Fruit fly (Drosophila melanogaster) whole organism, embryonic: ENCODE results near the gene slpr.

Experiments used
- Aef1 ChIP-seq: fragments of 200-800 bp; sonication (Bioruptor generic); IDR thresholded peaks from 3 replicates; pipeline ENCODE4 v1.3.6; 2022; ENCODE audit warnings: missing biosample characterization, missing genetic modification characterization
- Atf6 ChIP-seq: fragments of 200-800 bp; sonication (Bioruptor generic); IDR thresholded peaks from 2 replicates; pipeline ENCODE4 v1.3.6; 2022; ENCODE audit warnings: missing biosample characterization, missing genetic modification characterization
- CG10431 ChIP-seq: fragments of 200-800 bp; sonication (Bioruptor generic); optimal IDR thresholded peaks from 3 replicates; lab custom pipeline; 2018; ENCODE audit warnings: missing biosample characterization, mild to moderate bottlenecking, missing genetic modification characterization
- CG13287 ChIP-seq: fragments of 200-800 bp; sonication (Bioruptor generic); IDR thresholded peaks from 2 replicates; pipeline ENCODE4 v1.3.6; 2022; ENCODE audit warnings: missing biosample characterization, missing genetic modification characterization; ENCODE audit not compliant: partially characterized antibody
- CG16863 ChIP-seq: fragments of 200-800 bp; sonication (Bioruptor generic); optimal IDR thresholded peaks from 3 replicates; lab custom pipeline; 2016; ENCODE audit warnings: missing biosample characterization, missing genetic modification characterization
- CG17186 ChIP-seq: fragments of 200-800 bp; sonication (Bioruptor generic); optimal IDR thresholded peaks from 3 replicates; lab custom pipeline; 2017; ENCODE audit warnings: missing biosample characterization, missing genetic modification reagents, missing genetic modification characterization
- CG17359 ChIP-seq: fragments of 200-800 bp; sonication (Bioruptor generic); optimal IDR thresholded peaks from 3 replicates; lab custom pipeline; 2018; ENCODE audit warnings: missing biosample characterization, mild to moderate bottlenecking, missing genetic modification characterization, moderate library complexity
- CG18262 ChIP-seq: fragments of 200-800 bp; optimal IDR thresholded peaks from 3 replicates; lab custom pipeline; 2019; ENCODE audit warnings: missing biosample characterization, mild to moderate bottlenecking, missing genetic modification characterization, moderate library complexity
- CG1832 ChIP-seq: fragments of 200-800 bp; sonication (Bioruptor generic); optimal IDR thresholded peaks from 2 replicates; lab custom pipeline; 2017; ENCODE audit warnings: missing biosample characterization, mild to moderate bottlenecking, missing genetic modification characterization, inconsistent platforms
- CG18599 ChIP-seq: fragments of 200-800 bp; sonication (Bioruptor generic); optimal IDR thresholded peaks from 3 replicates; lab custom pipeline; 2017; ENCODE audit warnings: missing biosample characterization, missing genetic modification characterization, mild to moderate bottlenecking, moderate library complexity, missing genetic modification reagents
- CG18764 ChIP-seq: fragments of 200-800 bp; sonication (Bioruptor generic); optimal IDR thresholded peaks from 3 replicates; lab custom pipeline; 2016; ENCODE audit warnings: missing biosample characterization, missing genetic modification characterization
- CG32767 ChIP-seq: fragments of 200-800 bp; sonication (Bioruptor generic); IDR thresholded peaks from 2 replicates; pipeline ENCODE4 v1.3.6; 2022; ENCODE audit warnings: missing biosample characterization, missing genetic modification characterization
- CG33557 ChIP-seq: fragments of 200-800 bp; sonication (Bioruptor generic); optimal IDR thresholded peaks from 2 replicates; lab custom pipeline; 2019; ENCODE audit warnings: missing biosample characterization, mild to moderate bottlenecking, missing genetic modification characterization, moderate library complexity
- CG3847 ChIP-seq: fragments of 200-800 bp; sonication (Bioruptor generic); IDR thresholded peaks from 2 replicates; pipeline ENCODE4 v1.3.6; 2022; ENCODE audit warnings: missing biosample characterization, missing genetic modification characterization
- CG6175 ChIP-seq: fragments of 200-800 bp; sonication (Bioruptor generic); IDR thresholded peaks from 3 replicates; pipeline ENCODE4 v1.3.6; 2022; ENCODE audit warnings: missing biosample characterization, missing genetic modification characterization
- CG6654 ChIP-seq: fragments of 200-800 bp; sonication (Bioruptor generic); optimal IDR thresholded peaks from 2 replicates; lab custom pipeline; 2017; ENCODE audit warnings: missing biosample characterization, mild to moderate bottlenecking, missing genetic modification characterization
- CG7556 ChIP-seq: fragments of 200-800 bp; sonication (Bioruptor generic); optimal IDR thresholded peaks from 2 replicates; lab custom pipeline; 2017; ENCODE audit warnings: missing biosample characterization, mild to moderate bottlenecking, missing genetic modification characterization
- CG7745 ChIP-seq: fragments of 200-800 bp; sonication (Bioruptor generic); optimal IDR thresholded peaks from 2 replicates; lab custom pipeline; 2018; ENCODE audit warnings: missing biosample characterization, mild to moderate bottlenecking, missing genetic modification characterization, moderate library complexity
- CG8765 ChIP-seq: fragments of 200-800 bp; sonication (Bioruptor generic); IDR thresholded peaks from 2 replicates; pipeline ENCODE4 v1.3.6; 2022; ENCODE audit warnings: missing biosample characterization, missing genetic modification characterization
- CG8924 ChIP-seq: fragments of 200-800 bp; optimal IDR thresholded peaks from 3 replicates; lab custom pipeline; 2019; ENCODE audit warnings: missing biosample characterization, mild to moderate bottlenecking, missing genetic modification characterization, moderate library complexity
- CG9876 ChIP-seq: fragments of 200-800 bp; sonication (Bioruptor generic); optimal IDR thresholded peaks from 2 replicates; lab custom pipeline; 2016; ENCODE audit warnings: missing biosample characterization, missing genetic modification characterization
- E2f2 ChIP-seq: fragments of 200-800 bp; sonication (Bioruptor generic); IDR thresholded peaks from 2 replicates; pipeline ENCODE4 v1.3.6; 2022; ENCODE audit warnings: missing biosample characterization, missing genetic modification characterization
- Ets97D ChIP-seq: fragments of 200-800 bp; sonication (Bioruptor generic); optimal IDR thresholded peaks from 3 replicates; lab custom pipeline; 2016; ENCODE audit warnings: missing biosample characterization, missing genetic modification characterization
- Mrtf ChIP-seq: fragments of 200-800 bp; sonication (Bioruptor generic); IDR thresholded peaks from 3 replicates; pipeline ENCODE4 v1.3.6; 2022; ENCODE audit warnings: missing biosample characterization, missing genetic modification characterization
- Neu2 ChIP-seq: fragments of 200-800 bp; sonication (Bioruptor generic); optimal IDR thresholded peaks from 3 replicates; lab custom pipeline; 2016; ENCODE audit warnings: missing biosample characterization, missing genetic modification characterization, borderline replicate concordance
- Oaz ChIP-seq: fragments of 200-800 bp; sonication (Bioruptor generic); IDR thresholded peaks from 2 replicates; pipeline ENCODE4 v1.3.6; 2022; ENCODE audit warnings: missing biosample characterization, missing genetic modification characterization
- Rx ChIP-seq: fragments of 200-800 bp; sonication (Bioruptor generic); IDR thresholded peaks from 2 replicates; pipeline ENCODE4 v1.3.6; 2022; ENCODE audit warnings: missing biosample characterization, missing genetic modification characterization
- Scr ChIP-seq: fragments of 200-800 bp; sonication (Bioruptor generic); IDR thresholded peaks from 2 replicates; pipeline ENCODE4 v1.3.6; 2022; ENCODE audit warnings: missing biosample characterization, missing genetic modification characterization; ENCODE audit not compliant: partially characterized antibody
- Taf1 ChIP-seq: fragments of 200-800 bp; sonication (Bioruptor generic); IDR thresholded peaks from 2 replicates; pipeline ENCODE4 v1.3.6; 2022; ENCODE audit warnings: missing biosample characterization, missing genetic modification characterization
- Xbp1 ChIP-seq: fragments of 200-800 bp; sonication (Bioruptor generic); optimal IDR thresholded peaks from 3 replicates; lab custom pipeline; 2016; ENCODE audit warnings: missing biosample characterization, mild to moderate bottlenecking, missing genetic modification characterization
- ap ChIP-seq: fragments of 200-800 bp; sonication (Bioruptor generic); IDR thresholded peaks from 2 replicates; pipeline ENCODE4 v1.3.6; 2022; ENCODE audit warnings: missing biosample characterization, missing genetic modification characterization
- ase ChIP-seq: fragments of 200-800 bp; sonication (Bioruptor generic); IDR thresholded peaks from 3 replicates; pipeline ENCODE4 v1.3.6; 2022; ENCODE audit warnings: missing biosample characterization, missing genetic modification characterization
- bigmax ChIP-seq: fragments of 200-800 bp; sonication (Bioruptor generic); optimal IDR thresholded peaks from 2 replicates; lab custom pipeline; 2018; ENCODE audit warnings: missing biosample characterization, mild to moderate bottlenecking, missing genetic modification characterization
- br ChIP-seq: fragments of >200 bp; optimal IDR thresholded peaks from 2 replicates; lab custom pipeline; 2017
- cato ChIP-seq: fragments of 200-800 bp; sonication (Bioruptor generic); optimal IDR thresholded peaks from 2 replicates; lab custom pipeline; 2016; ENCODE audit warnings: missing biosample characterization, missing genetic modification characterization, borderline replicate concordance
- chif ChIP-seq, 2 experiments: fragments of 200-800 bp; sonication (Bioruptor generic); optimal IDR thresholded peaks; 3 replicates each; lab custom pipeline; 2016; ENCODE audit warnings: missing biosample characterization in 2 of 2, missing genetic modification characterization in 2 of 2
- chinmo ChIP-seq: fragments of 200-800 bp; sonication (Bioruptor generic); IDR thresholded peaks from 4 replicates; pipeline ENCODE4 v1.3.6; 2022; ENCODE audit warnings: missing biosample characterization, missing genetic modification characterization; ENCODE audit not compliant: partially characterized antibody
- chm ChIP-seq: fragments of 200-800 bp; sonication (Bioruptor generic); IDR thresholded peaks from 2 replicates; pipeline ENCODE4 v1.3.6; 2022; ENCODE audit warnings: missing biosample characterization, missing genetic modification characterization
- da ChIP-seq: fragments of 200-800 bp; sonication (Bioruptor generic); optimal IDR thresholded peaks from 2 replicates; lab custom pipeline; 2016; ENCODE audit warnings: missing biosample characterization, missing genetic modification characterization
- dimm ChIP-seq: fragments of 200-800 bp; sonication (Bioruptor generic); IDR thresholded peaks from 2 replicates; pipeline ENCODE4 v1.3.6; 2022; ENCODE audit warnings: missing biosample characterization, missing genetic modification characterization
- fd3F ChIP-seq: fragments of 200-800 bp; sonication (Bioruptor generic); optimal IDR thresholded peaks from 2 replicates; lab custom pipeline; 2018; ENCODE audit warnings: missing biosample characterization, mild to moderate bottlenecking, missing genetic modification characterization, moderate library complexity
- gro ChIP-seq: fragments of 200-800 bp; sonication (Bioruptor generic); optimal IDR thresholded peaks from 2 replicates; lab custom pipeline; 2016; ENCODE audit warnings: missing biosample characterization, missing genetic modification characterization
- mld ChIP-seq: fragments of 200-800 bp; sonication (Bioruptor generic); IDR thresholded peaks from 3 replicates; pipeline ENCODE4 v1.3.6; 2022; ENCODE audit warnings: missing biosample characterization, missing genetic modification characterization; ENCODE audit not compliant: partially characterized antibody
- p53 ChIP-seq: fragments of 200-800 bp; sonication (Bioruptor generic); optimal IDR thresholded peaks from 2 replicates; lab custom pipeline; 2016; ENCODE audit warnings: missing biosample characterization, missing genetic modification characterization
- psq ChIP-seq: fragments of 200-800 bp; sonication (Bioruptor generic); optimal IDR thresholded peaks from 2 replicates; lab custom pipeline; 2017; ENCODE audit warnings: missing biosample characterization, missing genetic modification characterization
- rib ChIP-seq: fragments of 200-800 bp; sonication (Bioruptor generic); IDR thresholded peaks from 2 replicates; pipeline ENCODE4 v1.3.6; 2022; ENCODE audit warnings: missing biosample characterization, missing genetic modification characterization
- shn ChIP-seq: fragments of 200-800 bp; sonication (Bioruptor generic); optimal IDR thresholded peaks from 3 replicates; lab custom pipeline; 2016; ENCODE audit warnings: missing biosample characterization, missing genetic modification characterization
- slou ChIP-seq: fragments of 200-800 bp; sonication (Bioruptor generic); optimal IDR thresholded peaks from 3 replicates; lab custom pipeline; 2016; ENCODE audit warnings: missing biosample characterization, missing genetic modification characterization
- so ChIP-seq: fragments of 200-800 bp; sonication (Bioruptor generic); IDR thresholded peaks from 3 replicates; pipeline ENCODE4 v1.3.6; 2022; ENCODE audit warnings: missing biosample characterization, missing genetic modification characterization
- sqz ChIP-seq: fragments of 200-800 bp; sonication (Bioruptor generic); optimal IDR thresholded peaks from 3 replicates; lab custom pipeline; 2018; ENCODE audit warnings: missing biosample characterization, mild to moderate bottlenecking, missing genetic modification characterization
- sr ChIP-seq: fragments of 200-800 bp; sonication (Bioruptor generic); IDR thresholded peaks from 3 replicates; pipeline ENCODE4 v1.3.6; 2022; ENCODE audit warnings: missing biosample characterization, missing genetic modification characterization
- vfl ChIP-seq: fragments of 200-800 bp; sonication (Bioruptor generic); optimal IDR thresholded peaks from 2 replicates; lab custom pipeline; 2016; ENCODE audit warnings: missing biosample characterization, missing genetic modification characterization

The slpr gene

DNA sequence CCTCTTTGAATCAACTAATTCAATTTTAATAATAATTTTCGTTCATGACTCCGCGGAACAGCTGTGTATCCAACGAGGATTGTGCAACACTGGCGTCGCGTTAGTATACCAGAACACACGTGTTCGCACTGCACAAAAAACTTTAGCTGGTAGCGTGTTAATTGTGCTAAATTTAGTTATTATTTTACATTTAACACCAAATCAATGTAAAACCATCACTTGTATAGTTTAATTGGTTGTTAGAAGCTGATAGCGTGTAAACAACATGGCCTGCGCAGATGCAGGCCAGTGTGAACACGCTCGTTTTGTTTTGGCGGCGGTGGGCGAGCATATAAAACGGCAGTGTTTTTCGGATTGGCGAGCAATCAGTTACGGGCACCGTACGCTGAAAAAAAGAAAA lies 19.7 kb downstream of the slpr start, which contains the start of the genes Traf6 and GIIIspla2 (continued):
- TF ChIP-seq CG7556 (GFP tag; lab: Kevin White, UChicago) (peak; percentile 63), Taf1 (GFP tag; lab: Robert Waterston, UW) (peak; percentile 56; the same call in 1 of the 2 replicates), slou (GFP tag; lab: Kevin White, UChicago) (peak; percentile 38), CG6175 (GFP tag; lab: Robert Waterston, UW) (no peak), CG8924 (peak; percentile 71), p53 (GFP tag; lab: Kevin White, UChicago) (peak; percentile 40), CG17186 (GFP tag; lab: Kevin White, UChicago) (peak; percentile 88), CG17359 (tag; lab: Kevin White, UChicago) (peak; percentile 60), CG6654 (GFP tag; lab: Kevin White, UChicago) (peak; percentile 25), CG1832 (GFP tag; lab: Kevin White, UChicago) (no peak), Aef1 (GFP tag; lab: Robert Waterston, UW) (peak; percentile 45; the same call in 2 of the 3 replicates), CG3847 (GFP tag; lab: Robert Waterston, UW) (peak; percentile 86), Scr (GFP tag; lab: Robert Waterston, UW) (peak; percentile 49), chinmo (GFP tag; lab: Robert Waterston, UW) (no peak), gro (peak; percentile 51), psq (peak; percentile 39), Ets97D (GFP tag; lab: Kevin White, UChicago) (peak; percentile 61), sqz (GFP tag; lab: Kevin White, UChicago) (no peak), ap (peak; percentile 52), Neu2 (GFP tag; lab: Kevin White, UChicago) (no peak), CG18764 (peak; percentile 43), rib (no peak), ase (GFP tag; lab: Robert Waterston, UW) (peak; percentile 55; the same call in 1 of the 3 replicates), chm (GFP tag; lab: Robert Waterston, UW) (peak; percentile 44; the same call in 1 of the 2 replicates), CG18599 (GFP tag; lab: Kevin White, UChicago) (peak; percentile 84), E2f2 (peak; percentile 74), so (GFP tag; lab: Robert Waterston, UW) (peak; percentile 77; the same call in 2 of the 3 replicates), cato (GFP tag; lab: Kevin White, UChicago) (peak; percentile 8), dimm (GFP tag; lab: Robert Waterston, UW) (no peak), CG9876 (peak; percentile 13), CG18262 (tag; lab: Kevin White, UChicago) (peak; percentile 86), br (lab: Kevin White, UChicago) (no peak), CG10431 (GFP tag; lab: Kevin White, UChicago) (no peak), bigmax (GFP tag; lab: Kevin White, UChicago) (no peak), shn (GFP tag; lab: Kevin White, UChicago) (peak; percentile 77), da (GFP tag; lab: Kevin White, UChicago) (peak; percentile 34), vfl (peak; percentile 59), Oaz (no peak), Xbp1 (peak; percentile 75), CG8765 (GFP tag; lab: Robert Waterston, UW) (peak; percentile 29; the same call in 1 of the 2 replicates), mld (GFP tag; lab: Robert Waterston, UW) (no peak), CG13287 (GFP tag; lab: Robert Waterston, UW) (peak; percentile 59), CG33557 (GFP tag; lab: Kevin White, UChicago) (peak; percentile 57), Mrtf (GFP tag; lab: Robert Waterston, UW) (peak; percentile 68; the same call in 1 of the 3 replicates), CG7745 (no peak), sr (GFP tag; lab: Robert Waterston, UW) (no peak), CG32767 (peak; percentile 84), Rx (GFP tag; lab: Robert Waterston, UW) (peak; percentile 71), chif (GFP tag; optimal IDR thresholded peaks at IDR 0.05; lab: Kevin White, UChicago) (peak; percentile 55 to 61), Atf6 (peak; percentile 73), CG16863 (GFP tag; lab: Kevin White, UChicago) (peak; percentile 43), fd3F (GFP tag; lab: Kevin White, UChicago) (peak; percentile 66)
